Worm (Caenorhabditis elegans): Measurements from ENCODE around the gene K03A11.4.

- no peak for TF ChIP-seq scrt-1 (GFP tag; IDR thresholded peaks at IDR 0.05)
- TF ChIP-seq ama-1 (optimal IDR thresholded peaks at IDR 0.05): no peak
- TF ChIP-seq hmbx-1 (tag; optimal IDR thresholded peaks at IDR 0.05): no peak
These were observed 13.2 kb downstream of the K03A11.4 start for ce11 chrX:13091199-13091598.
